Worm (Caenorhabditis elegans): ENCODE results near the gene qdpr-1.

qdpr-1 gene

ce11 chrIII:13405504-13405903 lies 11.8 kb downstream of the qdpr-1 start, which contains the start of gene nas-1:
TSS of gene nas-1 (plus strand) at chrIII:13405804.
- TF ChIP-seq blmp-1 (tag; optimal IDR thresholded peaks at IDR 0.05) (no peak), ham-2 (GFP tag; optimal IDR thresholded peaks at IDR 0.05) (no peak), bed-3 (GFP tag; optimal IDR thresholded peaks at IDR 0.05) (no peak), ztf-11 (tag; optimal IDR thresholded peaks at IDR 0.05) (no peak), M03D4.4 (tag; optimal IDR thresholded peaks at IDR 0.05) (no peak), lsy-2 (tag; optimal IDR thresholded peaks at IDR 0.05) (no peak), flh-1 (GFP tag; optimal IDR thresholded peaks at IDR 0.05) (no peak), unc-39 (tag; optimal IDR thresholded peaks at IDR 0.05) (no peak), nhr-237 (tag; optimal IDR thresholded peaks at IDR 0.05) (no peak)

- TF ChIP-seq ceh-39 (tag; optimal IDR thresholded peaks at IDR 0.05) (no peak), ham-2 (GFP tag; optimal IDR thresholded peaks at IDR 0.05) (no peak), mep-1 (tag; optimal IDR thresholded peaks at IDR 0.05) (no peak), mls-2 (tag; optimal IDR thresholded peaks at IDR 0.05) (no peak), nhr-12 (tag; optimal IDR thresholded peaks at IDR 0.05) (no peak), flh-1 (GFP tag; optimal IDR thresholded peaks at IDR 0.05) (no peak), tbx-8 (GFP tag; optimal IDR thresholded peaks at IDR 0.05) (no peak), ceh-43 (GFP tag; optimal IDR thresholded peaks at IDR 0.05) (no peak), pha-4 (tag; optimal IDR thresholded peaks at IDR 0.05) (no peak), sem-2 (GFP tag; optimal IDR thresholded peaks at IDR 0.05) (no peak), nhr-76 (tag; optimal IDR thresholded peaks at IDR 0.05) (no peak), elt-3 (tag; optimal IDR thresholded peaks at IDR 0.05) (no peak), mab-5 (tag; optimal IDR thresholded peaks at IDR 0.05) (no peak), snpc-4 (tag; optimal IDR thresholded peaks at IDR 0.05) (no peak), lsy-2 (tag; optimal IDR thresholded peaks at IDR 0.05) (no peak), ceh-83 (GFP tag; optimal IDR thresholded peaks at IDR 0.05) (no peak), elt-1 (tag; optimal IDR thresholded peaks at IDR 0.05; ENCODE audit: borderline replicate concordance, insufficient read depth) (no peak), drap-1 (GFP tag; optimal IDR thresholded peaks at IDR 0.05) (no peak)
Measured at ce11 chrIII:13409498-13409897, 15.8 kb downstream of the qdpr-1 start, which contains the start of gene myo-6. TSS of gene myo-6 (plus strand) at chrIII:13409798.

- TF ChIP-seq lin-13 (tag; optimal IDR thresholded peaks at IDR 0.05) (no peak), mls-2 (tag; optimal IDR thresholded peaks at IDR 0.05) (no peak), snpc-4 (tag; optimal IDR thresholded peaks at IDR 0.05) (no peak), bed-3 (GFP tag; optimal IDR thresholded peaks at IDR 0.05) (no peak)
Measured at ce11 chrIII:13411202-13411601, 17.5 kb downstream of the qdpr-1 start.

- TF ChIP-seq unc-39 (tag; optimal IDR thresholded peaks at IDR 0.05) (no peak), nhr-28 (tag; optimal IDR thresholded peaks at IDR 0.05) (no peak), M03D4.4 (tag; optimal IDR thresholded peaks at IDR 0.05) (no peak), tbx-8 (GFP tag; optimal IDR thresholded peaks at IDR 0.05) (no peak), pha-4 (tag; optimal IDR thresholded peaks at IDR 0.05) (no peak), ceh-43 (GFP tag; optimal IDR thresholded peaks at IDR 0.05) (no peak), cnd-1 (tag; optimal IDR thresholded peaks at IDR 0.05) (no peak), ceh-39 (tag; optimal IDR thresholded peaks at IDR 0.05) (no peak), unc-62 (GFP tag; optimal IDR thresholded peaks at IDR 0.05) (no peak), elt-1 (tag; optimal IDR thresholded peaks at IDR 0.05; ENCODE audit: borderline replicate concordance, insufficient read depth) (no peak), mep-1 (tag; optimal IDR thresholded peaks at IDR 0.05) (no peak), nhr-2 (tag; optimal IDR thresholded peaks at IDR 0.05) (no peak), blmp-1 (tag; optimal IDR thresholded peaks at IDR 0.05) (no peak), hlh-1 (tag; optimal IDR thresholded peaks at IDR 0.05) (no peak), lsy-2 (tag; optimal IDR thresholded peaks at IDR 0.05) (no peak), snpc-4 (tag; optimal IDR thresholded peaks at IDR 0.05) (no peak)
Measured at ce11 chrIII:13418975-13419374, 25.3 kb downstream of the qdpr-1 start.

ce11 chrIII:13423414-13423813 lies 29.7 kb downstream of the qdpr-1 start, which contains the start of gene exo-1:
TSS of gene exo-1 (plus strand) at chrIII:13423514.
- TF ChIP-seq lsy-2 (tag; optimal IDR thresholded peaks at IDR 0.05) (peak; percentile 42), mep-1 (tag; optimal IDR thresholded peaks at IDR 0.05) (peak; percentile 35), nhr-76 (tag; optimal IDR thresholded peaks at IDR 0.05) (no peak), ztf-11 (tag; optimal IDR thresholded peaks at IDR 0.05) (no peak), nhr-237 (tag; optimal IDR thresholded peaks at IDR 0.05) (peak; percentile 46), drap-1 (GFP tag; optimal IDR thresholded peaks at IDR 0.05) (no peak), M03D4.4 (tag; optimal IDR thresholded peaks at IDR 0.05) (no peak)
